Worm (Caenorhabditis elegans): ENCODE results near the gene mrpl-41.

DNA sequence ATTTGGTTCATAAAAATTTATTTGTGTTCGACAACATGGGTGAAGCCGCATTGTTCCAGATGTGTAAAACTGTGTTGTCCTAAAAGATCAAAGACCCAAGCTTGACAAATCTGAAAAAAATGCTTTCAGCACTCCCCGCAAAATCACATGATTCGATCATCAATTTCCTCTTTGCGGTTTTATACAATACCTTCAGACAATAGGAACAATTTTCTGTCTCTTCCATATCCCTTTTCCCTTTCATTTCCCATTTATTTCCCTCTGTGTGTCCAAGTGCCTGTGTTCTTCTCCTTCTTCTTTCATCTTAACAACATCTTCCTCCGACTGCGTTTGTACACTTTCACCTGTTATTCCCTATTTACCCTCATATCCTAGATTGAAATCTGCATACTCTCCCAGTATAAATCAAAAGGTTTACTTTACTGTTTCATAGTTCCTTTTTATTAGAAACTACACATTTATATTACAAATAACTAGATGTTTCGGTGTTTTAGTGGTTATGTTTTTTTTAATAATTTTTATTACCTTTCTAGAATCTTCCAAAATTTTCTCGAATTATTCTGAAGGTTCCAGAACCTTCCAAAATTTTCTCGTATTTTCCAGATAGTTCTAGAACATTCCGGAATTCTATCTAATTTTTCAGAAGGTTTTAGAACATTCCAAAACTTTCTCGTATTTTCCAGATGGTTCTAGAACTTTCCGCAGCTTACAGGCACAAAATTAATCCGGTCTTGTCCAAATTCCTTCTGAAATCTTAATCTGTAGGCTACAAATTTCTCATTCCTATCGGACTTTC lies 12.4 kb downstream of the mrpl-41 start, which contains the start of gene K01A2.5:
- TF ChIP-seq ama-1 (optimal IDR thresholded peaks at IDR 0.05) (no peak), sea-1 (GFP tag; conservative IDR thresholded peaks at IDR 0.05) (no peak), flt-1 (GFP tag; IDR thresholded peaks at IDR 0.05) (no peak), aly-1 (tag; optimal IDR thresholded peaks at IDR 0.05) (no peak), F13C5.2 (tag; optimal IDR thresholded peaks at IDR 0.05) (no peak), tra-4 (tag; optimal IDR thresholded peaks at IDR 0.05) (no peak), ceh-13 (GFP tag; optimal IDR thresholded peaks at IDR 0.05) (no peak), ets-7 (tag; optimal IDR thresholded peaks at IDR 0.05) (no peak), pes-1 (GFP tag; IDR thresholded peaks at IDR 0.05) (no peak), hmg-4 (GFP tag; optimal IDR thresholded peaks at IDR 0.05) (no peak)
